Comparison of ENCODE assay signal across 4 worm cellular contexts in genomic region chrIII:9695379-9695778, ce11.
A peak's percentile ranks its signal among the peaks of the same experiment; 100 is the strongest.
TF ChIP-seq lines count a peak whose summit lies in the region.

No protein-coding gene starts in this region.

TF ChIP-seq in whole organism, L1 larva, 84 proteins besides CTCF, POLR2A, EP300 and RAD21 (continued from another document):
- peak; percentile 87 for TF ChIP-seq F16B12.6 (tag; optimal IDR thresholded peaks at IDR 0.05; lab: Kevin White, UChicago)
- no peak for TF ChIP-seq nhr-85 (tag; lab: Kevin White, UChicago)
- TF ChIP-seq nhr-20 (tag; optimal IDR thresholded peaks at IDR 0.05; lab: Kevin White, UChicago): no peak
- TF ChIP-seq C16A3.4 (tag; optimal IDR thresholded peaks at IDR 0.05; lab: Kevin White, UChicago): peak; percentile 29
- TF ChIP-seq nhr-71 (tag; optimal IDR thresholded peaks at IDR 0.05; lab: Kevin White, UChicago): peak; percentile 38
- peak; percentile 46 for TF ChIP-seq snu-23 (GFP tag; optimal IDR thresholded peaks at IDR 0.05; lab: Kevin White, UChicago)
- no peak for TF ChIP-seq ztf-4 (tag; optimal IDR thresholded peaks at IDR 0.05; lab: Kevin White, UChicago)
- no peak for TF ChIP-seq nhr-84 (tag; optimal IDR thresholded peaks at IDR 0.05; lab: Kevin White, UChicago)
- no peak for TF ChIP-seq zip-4 (GFP tag; optimal IDR thresholded peaks at IDR 0.05; lab: Kevin White, UChicago)
- no peak for TF ChIP-seq ceh-8 (GFP tag; optimal IDR thresholded peaks at IDR 0.05; lab: Kevin White, UChicago)
- no peak for TF ChIP-seq lir-3 (tag; optimal IDR thresholded peaks at IDR 0.05; lab: Kevin White, UChicago; ENCODE audit: poor library complexity)
- no peak for TF ChIP-seq fos-1 (tag; optimal IDR thresholded peaks at IDR 0.05; lab: Kevin White, UChicago)
- TF ChIP-seq unc-62 (GFP tag; optimal IDR thresholded peaks at IDR 0.05; lab: Kevin White, UChicago): no peak
- peak; percentile 7 for TF ChIP-seq rnt-1 (tag; optimal IDR thresholded peaks at IDR 0.05; lab: Kevin White, UChicago)
- TF ChIP-seq nhr-237 (tag; optimal IDR thresholded peaks at IDR 0.05; lab: Kevin White, UChicago): no peak
- no peak for TF ChIP-seq fkh-4 (tag; optimal IDR thresholded peaks at IDR 0.05; lab: Kevin White, UChicago; ENCODE audit: borderline replicate concordance)
- no peak for TF ChIP-seq sptf-1 (tag; optimal IDR thresholded peaks at IDR 0.05; lab: Kevin White, UChicago)
- TF ChIP-seq Y116A8C.19 (tag; optimal IDR thresholded peaks at IDR 0.05; lab: Kevin White, UChicago; ENCODE audit: borderline replicate concordance): no peak
- no peak for TF ChIP-seq C34B4.2 (tag; optimal IDR thresholded peaks at IDR 0.05; lab: Kevin White, UChicago)
- TF ChIP-seq vab-15 (tag; optimal IDR thresholded peaks at IDR 0.05; lab: Kevin White, UChicago): no peak
- TF ChIP-seq lsy-2 (tag; optimal IDR thresholded peaks at IDR 0.05; lab: Kevin White, UChicago): peak; percentile 35 to 62
- peak; percentile 37 to 63 (median 48) for TF ChIP-seq dpl-1 (GFP tag; optimal IDR thresholded peaks at IDR 0.05; lab: Kevin White, UChicago)
- TF ChIP-seq elt-3 (tag; optimal IDR thresholded peaks at IDR 0.05; lab: Kevin White, UChicago): peak in 1 of 6 experiments; percentile 20
- no peak for TF ChIP-seq nhr-77 (tag; optimal IDR thresholded peaks at IDR 0.05; lab: Kevin White, UChicago)

TF ChIP-seq in whole organism, L2 larva, 48 proteins besides CTCF, POLR2A, EP300 and RAD21 (continued from another document):
- TF ChIP-seq mbf-1 (tag; optimal IDR thresholded peaks at IDR 0.05; lab: Kevin White, UChicago) (no peak), lsy-2 (tag; optimal IDR thresholded peaks at IDR 0.05; lab: Kevin White, UChicago) (peak in 1 of 2 experiments; percentile 55), nhr-11 (tag; optimal IDR thresholded peaks at IDR 0.05; lab: Kevin White, UChicago) (no peak), crh-2 (tag; optimal IDR thresholded peaks at IDR 0.05; lab: Kevin White, UChicago) (no peak), R02D3.7 (tag; optimal IDR thresholded peaks at IDR 0.05; lab: Kevin White, UChicago) (no peak), lin-39 (tag; optimal IDR thresholded peaks at IDR 0.05; lab: Kevin White, UChicago) (no peak), ceh-16 (tag; optimal IDR thresholded peaks at IDR 0.05; lab: Kevin White, UChicago) (no peak), ama-1 (optimal IDR thresholded peaks at IDR 0.05; lab: Kevin White, UChicago) (no peak), C34F6.9 (tag; optimal IDR thresholded peaks at IDR 0.05; lab: Kevin White, UChicago) (peak; percentile 59)

TF ChIP-seq in whole organism, L3 larva, 47 proteins besides CTCF, POLR2A, EP300 and RAD21 (continued from another document):
- TF ChIP-seq nhr-237 (tag; optimal IDR thresholded peaks at IDR 0.05; lab: Kevin White, UChicago): no peak
- no peak for TF ChIP-seq lin-39 (tag; optimal IDR thresholded peaks at IDR 0.05; lab: Kevin White, UChicago)
- TF ChIP-seq ceh-82 (tag; optimal IDR thresholded peaks at IDR 0.05; lab: Kevin White, UChicago): no peak
- peak; percentile 16 for TF ChIP-seq hmg-11 (tag; optimal IDR thresholded peaks at IDR 0.05; lab: Kevin White, UChicago)
- TF ChIP-seq unc-62 (GFP tag; optimal IDR thresholded peaks at IDR 0.05; lab: Kevin White, UChicago): no peak
- no peak for TF ChIP-seq fos-1 (tag; optimal IDR thresholded peaks at IDR 0.05; lab: Kevin White, UChicago)
- no peak for TF ChIP-seq nhr-12 (tag; optimal IDR thresholded peaks at IDR 0.05; lab: Kevin White, UChicago)
- no peak for TF ChIP-seq pqm-1 (tag; optimal IDR thresholded peaks at IDR 0.05; lab: Kevin White, UChicago)
- no peak for TF ChIP-seq daf-12 (tag; optimal IDR thresholded peaks at IDR 0.05; lab: Kevin White, UChicago)
- no peak for TF ChIP-seq skn-1 (tag; optimal IDR thresholded peaks at IDR 0.05; lab: Kevin White, UChicago)
- no peak for TF ChIP-seq elt-1 (tag; optimal IDR thresholded peaks at IDR 0.05; lab: Kevin White, UChicago)
- no peak for TF ChIP-seq elt-2 (tag; optimal IDR thresholded peaks at IDR 0.05; lab: Kevin White, UChicago)
- peak; percentile 19 for TF ChIP-seq lin-15B (tag; optimal IDR thresholded peaks at IDR 0.05; lab: Kevin White, UChicago)
- peak; percentile 52 for TF ChIP-seq nfya-1 (tag; optimal IDR thresholded peaks at IDR 0.05; lab: Kevin White, UChicago; ENCODE audit: insufficient read depth)
- no peak for TF ChIP-seq ama-1 (optimal IDR thresholded peaks at IDR 0.05; lab: Kevin White, UChicago)
- peak; percentile 28 for TF ChIP-seq pha-4 (tag; optimal IDR thresholded peaks at IDR 0.05; lab: Kevin White, UChicago)
- TF ChIP-seq aly-2 (tag; optimal IDR thresholded peaks at IDR 0.05; lab: Kevin White, UChicago): no peak
- TF ChIP-seq egl-5 (tag; optimal IDR thresholded peaks at IDR 0.05; lab: Kevin White, UChicago): no peak
- no peak for TF ChIP-seq ceh-16 (tag; optimal IDR thresholded peaks at IDR 0.05; lab: Kevin White, UChicago)
- TF ChIP-seq lsy-12 (tag; optimal IDR thresholded peaks at IDR 0.05; lab: Kevin White, UChicago): no peak
- no peak for TF ChIP-seq nhr-67 (tag; optimal IDR thresholded peaks at IDR 0.05; lab: Kevin White, UChicago)
- peak; percentile 6 for TF ChIP-seq nhr-25 (tag; optimal IDR thresholded peaks at IDR 0.05; lab: Kevin White, UChicago)
- TF ChIP-seq ztf-11 (tag; optimal IDR thresholded peaks at IDR 0.05; lab: Kevin White, UChicago): no peak

TF ChIP-seq in whole organism, L4 larva, 104 proteins besides CTCF, POLR2A, EP300 and RAD21 (continued from another document):
- TF ChIP-seq snpc-1.2 (GFP tag; IDR thresholded peaks at IDR 0.05; lab: Robert Waterston, UW) (no peak), daf-16 (GFP tag; optimal IDR thresholded peaks at IDR 0.05; lab: Kevin White, UChicago) (no peak), daf-16 (tag; optimal IDR thresholded peaks at IDR 0.05; lab: Kevin White, UChicago) (peak; percentile 16)
